Fruit fly (Drosophila melanogaster) whole organism, wandering third instar larva: ENCODE data around the gene TSG101.

Source experiments
- GATAd ChIP-seq: sonication (Bioruptor generic); optimal IDR thresholded peaks from 2 replicates; lab custom pipeline; 2016; ENCODE audit warnings: missing biosample characterization, missing genetic modification characterization
- Jra ChIP-seq: sonication (Bioruptor generic); optimal IDR thresholded peaks from 2 replicates; lab custom pipeline; 2016; ENCODE audit warnings: missing biosample characterization, missing genetic modification characterization
- Rel ChIP-seq, 2 experiments: fragments of 200-800 bp; sonication (Bioruptor generic) in 1 of 2; optimal IDR thresholded peaks; 2 replicates in 1 of 2; 3 replicates in 1 of 2; lab custom pipeline; 2016 to 2019; ENCODE audit warnings: mild to moderate bottlenecking in 2 of 2, missing biosample characterization in 2 of 2, missing genetic modification characterization in 2 of 2, moderate library complexity in 1 of 2
- h ChIP-seq: fragments of 200-800 bp; sonication (Bioruptor generic); optimal IDR thresholded peaks from 3 replicates; lab custom pipeline; 2016; ENCODE audit warnings: missing biosample characterization, mild to moderate bottlenecking, missing genetic modification characterization
- sage ChIP-seq: fragments of 200-800 bp; sonication (Bioruptor generic); optimal IDR thresholded peaks from 2 replicates; lab custom pipeline; 2016; ENCODE audit warnings: missing biosample characterization, mild to moderate bottlenecking, missing genetic modification characterization
- tai ChIP-seq: sonication (Bioruptor generic); optimal IDR thresholded peaks from 2 replicates; lab custom pipeline; 2016; ENCODE audit warnings: missing biosample characterization, missing genetic modification characterization
- usp ChIP-seq: fragments of >200 bp; optimal IDR thresholded peaks from 2 replicates; lab custom pipeline; 2017; ENCODE audit warnings: missing biosample characterization, missing genetic modification characterization
- woc ChIP-seq: sonication (Bioruptor generic); optimal IDR thresholded peaks from 2 replicates; lab custom pipeline; 2016; ENCODE audit warnings: missing biosample characterization, mild to moderate bottlenecking, missing genetic modification characterization

- no peak for TF ChIP-seq usp
- no peak for TF ChIP-seq h (GFP tag; lab: Kevin White, UChicago)
- no peak for TF ChIP-seq tai (GFP tag; lab: Kevin White, UChicago)
- TF ChIP-seq woc (GFP tag; lab: Kevin White, UChicago): peak; percentile 50
- no peak for TF ChIP-seq Rel (GFP tag; optimal IDR thresholded peaks at IDR 0.05; lab: Kevin White, UChicago)
- no peak for TF ChIP-seq Rel (tag; optimal IDR thresholded peaks at IDR 0.05; lab: Kevin White, UChicago)
- TF ChIP-seq sage (GFP tag; lab: Kevin White, UChicago): no peak
- no peak for TF ChIP-seq Jra
- no peak for TF ChIP-seq GATAd (GFP tag; lab: Kevin White, UChicago)
Measured at dm6 chr3L:16811908-16812307, 30.2 kb upstream of the TSG101 start.
